Fruit fly (Drosophila melanogaster): ENCODE results near the gene CG33285.

Gene CG33285

DNA sequence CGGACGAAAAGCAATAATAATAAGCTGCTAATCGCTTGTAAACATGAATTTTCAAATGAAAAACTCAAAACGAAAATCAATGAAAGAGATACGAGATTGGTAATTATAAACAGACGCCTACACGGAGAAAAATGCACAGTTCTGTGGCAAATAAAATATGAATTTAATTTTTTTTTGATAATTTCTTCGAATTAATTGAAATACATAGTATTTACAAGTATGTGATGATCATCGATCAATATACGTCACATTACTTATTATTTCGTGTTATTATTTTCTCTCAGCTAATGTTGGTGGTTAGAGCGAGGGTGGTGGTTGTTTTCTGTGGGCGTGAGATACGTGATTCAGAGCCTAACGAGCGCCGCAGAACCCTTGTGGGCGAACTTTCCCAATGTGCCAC, 35.0 kb downstream of the CG33285 start (continued):
- peak; percentile 31 for TF ChIP-seq gcm2 (GFP tag; optimal IDR thresholded peaks at IDR 0.05)
- peak; percentile 64 for TF ChIP-seq CG10267 (tag; optimal IDR thresholded peaks at IDR 0.05)
- peak; percentile 41 for TF ChIP-seq CG2202 (tag; optimal IDR thresholded peaks at IDR 0.05)
- no peak for TF ChIP-seq CG7271 (tag; optimal IDR thresholded peaks at IDR 0.05)
- TF ChIP-seq Camta (GFP tag; optimal IDR thresholded peaks at IDR 0.05) = peak; percentile 65
- TF ChIP-seq Dbx (GFP tag; IDR thresholded peaks at IDR 0.05) = 0 out of 3 replicates have a peak, but pooled peaks have one; percentile 48
- peak; percentile 70 for TF ChIP-seq ase (GFP tag; IDR thresholded peaks at IDR 0.05)
- peak; percentile 78 for TF ChIP-seq nau (GFP tag; optimal IDR thresholded peaks at IDR 0.05)
- no peak for TF ChIP-seq gt (GFP tag; IDR thresholded peaks at IDR 0.05)
- TF ChIP-seq ranshi (GFP tag; IDR thresholded peaks at IDR 0.05) = peak; percentile 71
- no peak for TF ChIP-seq hkb (optimal IDR thresholded peaks at IDR 0.05)
- TF ChIP-seq hkb (GFP tag; IDR thresholded peaks at IDR 0.05) = peak; percentile 89
- TF ChIP-seq CG17612 (GFP tag; IDR thresholded peaks at IDR 0.05) = no peak
- TF ChIP-seq amos (GFP tag; IDR thresholded peaks at IDR 0.05; ENCODE audit: partially characterized antibody) = no peak
- no peak for TF ChIP-seq BEAF-32 (GFP tag; optimal IDR thresholded peaks at IDR 0.05)
- TF ChIP-seq Bdp1 (GFP tag; optimal IDR thresholded peaks at IDR 0.05) = peak; percentile 49
- TF ChIP-seq Blimp-1 (GFP tag; optimal IDR thresholded peaks at IDR 0.05) = no peak
- TF ChIP-seq caup (GFP tag; optimal IDR thresholded peaks at IDR 0.05; ENCODE audit: severe bottlenecking) = peak; percentile 50
- TF ChIP-seq CG2129 (GFP tag; IDR thresholded peaks at IDR 0.05; ENCODE audit: partially characterized antibody) = no peak
- no peak for TF ChIP-seq ash1 (GFP tag; optimal IDR thresholded peaks at IDR 0.05)
- peak; percentile 7 for TF ChIP-seq emc (GFP tag; optimal IDR thresholded peaks at IDR 0.05)
- TF ChIP-seq CG15073 (GFP tag; optimal IDR thresholded peaks at IDR 0.05) = no peak
- peak; percentile 73 for TF ChIP-seq CG15269 (tag; optimal IDR thresholded peaks at IDR 0.05)
- TF ChIP-seq crp (GFP tag; optimal IDR thresholded peaks at IDR 0.05) = peak in 1 of 2 experiments; percentile 1
- peak; percentile 64 for TF ChIP-seq onecut (GFP tag; IDR thresholded peaks at IDR 0.05)
- TF ChIP-seq CG16779 (GFP tag; IDR thresholded peaks at IDR 0.05) = peak; percentile 26; the same call in 1 of the 2 replicates
- TF ChIP-seq Eip74EF (GFP tag; optimal IDR thresholded peaks at IDR 0.05) = peak in 1 of 2 experiments; percentile 61
- TF ChIP-seq pzg (GFP tag; optimal IDR thresholded peaks at IDR 0.05) = no peak
- peak; percentile 44 for TF ChIP-seq scrt (GFP tag; optimal IDR thresholded peaks at IDR 0.05)
- TF ChIP-seq Mes4 (GFP tag; optimal IDR thresholded peaks at IDR 0.05) = peak; percentile 47
- TF ChIP-seq CG10565 (GFP tag; optimal IDR thresholded peaks at IDR 0.05) = no peak
- peak; percentile 79 for TF ChIP-seq ATbp (GFP tag; optimal IDR thresholded peaks at IDR 0.05)
- TF ChIP-seq CG5245 (GFP tag; optimal IDR thresholded peaks at IDR 0.05) = peak; percentile 68
- peak; percentile 50 for TF ChIP-seq CG4707 (GFP tag; optimal IDR thresholded peaks at IDR 0.05)
- no peak for TF ChIP-seq CG14965 (GFP tag; optimal IDR thresholded peaks at IDR 0.05; ENCODE audit: borderline replicate concordance)
- TF ChIP-seq Deaf1 (tag; optimal IDR thresholded peaks at IDR 0.05) = peak; percentile 38
- peak; percentile 28 for TF ChIP-seq slou (GFP tag; optimal IDR thresholded peaks at IDR 0.05)
- TF ChIP-seq Sry-δ (GFP tag; optimal IDR thresholded peaks at IDR 0.05) = peak; percentile 2
- TF ChIP-seq CG10147 (GFP tag; optimal IDR thresholded peaks at IDR 0.05) = peak; percentile 30
- no peak for TF ChIP-seq fd64A (GFP tag; optimal IDR thresholded peaks at IDR 0.05)
- peak; percentile 74 for TF ChIP-seq az2 (GFP tag; optimal IDR thresholded peaks at IDR 0.05)
- TF ChIP-seq CG32532 (GFP tag; IDR thresholded peaks at IDR 0.05) = peak; percentile 71; the same call in 1 of the 2 replicates
- TF ChIP-seq Hsf (GFP tag; optimal IDR thresholded peaks at IDR 0.05) = peak; percentile 76
- TF ChIP-seq Dek (tag; optimal IDR thresholded peaks at IDR 0.05) = peak; percentile 77
- TF ChIP-seq exex (tag; optimal IDR thresholded peaks at IDR 0.05) = peak; percentile 3
- no peak for TF ChIP-seq Dfd (GFP tag; optimal IDR thresholded peaks at IDR 0.05)
- TF ChIP-seq Lim3 (GFP tag; IDR thresholded peaks at IDR 0.05) = peak; percentile 33; the same call in 1 of the 2 replicates
- peak; percentile 79 for TF ChIP-seq gcm (GFP tag; optimal IDR thresholded peaks at IDR 0.05)
- TF ChIP-seq Atf3 (GFP tag; optimal IDR thresholded peaks at IDR 0.05) = peak; percentile 63
- peak; percentile 7 for TF ChIP-seq CG6654 (GFP tag; optimal IDR thresholded peaks at IDR 0.05)

Measured in whole organism, embryonic.